Worm (Caenorhabditis elegans) whole organism, young adult: ENCODE data around the gene T06E8.2.

Source experiments
- B0035.1 ChIP-seq: sonication (generic microtip); optimal IDR thresholded peaks from 2 replicates; lab custom pipeline; 2016; ENCODE audit warnings: missing genetic modification characterization, mild to moderate bottlenecking, missing compliant biosample characterization, missing genotype, missing genetic modification reagents
- C17E4.6 ChIP-seq: fragments of 200-800 bp; sonication (Bioruptor generic); IDR thresholded peaks from 2 replicates; pipeline ENCODE4 v1.3.6; 2022; ENCODE audit warnings: missing genetic modification reagents, missing genetic modification characterization, missing compliant biosample characterization
- D2030.7 ChIP-seq: fragments of 200-800 bp; sonication (Bioruptor generic); IDR thresholded peaks from 2 replicates; pipeline ENCODE4 v1.3.6; 2022; ENCODE audit warnings: missing genetic modification reagents, missing genetic modification characterization, missing compliant biosample characterization
- F22D6.2 ChIP-seq: sonication (generic microtip); optimal IDR thresholded peaks from 2 replicates; lab custom pipeline; 2016; ENCODE audit warnings: mild to moderate bottlenecking, missing genetic modification characterization, missing compliant biosample characterization
- F33H1.4 ChIP-seq: fragments of 200-800 bp; sonication (Bioruptor generic); IDR thresholded peaks from 2 replicates; pipeline ENCODE4 v1.3.6; 2022; ENCODE audit warnings: missing genetic modification reagents, missing genetic modification characterization, missing compliant biosample characterization
- F37B4.10 ChIP-seq: fragments of 200-800 bp; sonication (Bioruptor generic); IDR thresholded peaks from 2 replicates; pipeline ENCODE4 v1.3.6; 2022; ENCODE audit warnings: missing genetic modification characterization, missing compliant biosample characterization
- F55B11.4 ChIP-seq: sonication (generic microtip); optimal IDR thresholded peaks from 2 replicates; lab custom pipeline; 2016; ENCODE audit warnings: missing compliant biosample characterization, missing genetic modification characterization, borderline replicate concordance; ENCODE audit not compliant: insufficient read depth
- F57A8.1 ChIP-seq: fragments of 200-800 bp; sonication (Bioruptor generic); optimal IDR thresholded peaks from 2 replicates; lab custom pipeline; 2018; ENCODE audit warnings: mild to moderate bottlenecking, missing genetic modification characterization, moderate library complexity, missing compliant biosample characterization
- F57C9.4 ChIP-seq: sonication (generic microtip); optimal IDR thresholded peaks from 2 replicates; lab custom pipeline; 2017; ENCODE audit warnings: mild to moderate bottlenecking, missing genetic modification characterization, missing compliant biosample characterization
- K12H6.12 ChIP-seq: fragments of 200-800 bp; sonication (Bioruptor generic); optimal IDR thresholded peaks from 2 replicates; lab custom pipeline; 2018; ENCODE audit warnings: mild to moderate bottlenecking, missing genetic modification characterization, missing compliant biosample characterization
- Y95B8A.8 ChIP-seq: fragments of 200-800 bp; sonication (Bioruptor generic); IDR thresholded peaks from 2 replicates; pipeline ENCODE4 v1.3.6; 2022; ENCODE audit warnings: missing genetic modification reagents, missing genetic modification characterization, missing compliant biosample characterization
- akir-1 ChIP-seq: fragments of 200-800 bp; sonication (Bioruptor generic); optimal IDR thresholded peaks from 2 replicates; lab custom pipeline; 2018; ENCODE audit warnings: mild to moderate bottlenecking, missing genetic modification characterization, moderate library complexity, missing compliant biosample characterization
- ama-1 ChIP-seq, 3 experiments: fragments of 150-350 bp in 1 of 3; sonication (generic microtip) in 2 of 3; optimal IDR thresholded peaks; 2 replicates each; lab custom pipeline; 2014 to 2018; ENCODE audit warnings: missing biosample characterization in 2 of 3, missing genetic modification characterization in 2 of 3, missing genetic modification reagents in 2 of 3
- aptf-3 ChIP-seq: fragments of 200-800 bp; sonication (Bioruptor generic); IDR thresholded peaks from 2 replicates; pipeline ENCODE4 v1.3.6; 2022; ENCODE audit warnings: missing genetic modification characterization, missing compliant biosample characterization
- attf-3 ChIP-seq: fragments of 200-800 bp; sonication (Bioruptor generic); conservative IDR thresholded peaks from 2 replicates; pipeline ENCODE4 v1.3.6; 2022; ENCODE audit warnings: missing genetic modification reagents, missing genetic modification characterization, missing compliant biosample characterization
- cebp-1 ChIP-seq, 2 experiments: fragments of 200-800 bp in 1 of 2; sonication (Bioruptor generic) in 1 of 2; sonication (generic microtip) in 1 of 2; IDR thresholded peaks in 1 of 2; optimal IDR thresholded peaks in 1 of 2; 2 replicates each; pipeline versions ENCODE4 v1.3.6 to Lab custom; 2017 to 2022; ENCODE audit warnings: missing compliant biosample characterization in 2 of 2, missing genetic modification characterization in 2 of 2, mild to moderate bottlenecking in 1 of 2, missing genetic modification reagents in 1 of 2, moderate library complexity in 1 of 2
- ceh-100 ChIP-seq: fragments of 200-800 bp; sonication (Bioruptor generic); IDR thresholded peaks from 2 replicates; pipeline ENCODE4 v1.3.6; 2022; ENCODE audit warnings: missing genetic modification reagents, missing genetic modification characterization, missing compliant biosample characterization
- ceh-27 ChIP-seq: fragments of 200-800 bp; sonication (Bioruptor generic); optimal IDR thresholded peaks from 2 replicates; lab custom pipeline; 2018; ENCODE audit warnings: mild to moderate bottlenecking, missing genetic modification characterization, moderate library complexity, missing compliant biosample characterization
- ceh-58 ChIP-seq: fragments of 200-800 bp; sonication (Bioruptor generic); IDR thresholded peaks from 2 replicates; pipeline ENCODE4 v1.3.6; 2022; ENCODE audit warnings: missing genetic modification characterization, missing compliant biosample characterization
- egrh-3 ChIP-seq: fragments of 200-800 bp; sonication (Bioruptor generic); IDR thresholded peaks from 2 replicates; pipeline ENCODE4 v1.3.6; 2022; ENCODE audit warnings: missing genetic modification reagents, missing genetic modification characterization, missing compliant biosample characterization
- fkh-3 ChIP-seq: sonication (generic microtip); optimal IDR thresholded peaks from 2 replicates; lab custom pipeline; 2016; ENCODE audit warnings: mild to moderate bottlenecking, missing genetic modification characterization, missing compliant biosample characterization
- gei-17 ChIP-seq: fragments of 200-800 bp; sonication (Bioruptor generic); optimal IDR thresholded peaks from 2 replicates; lab custom pipeline; 2018; ENCODE audit warnings: mild to moderate bottlenecking, missing genetic modification characterization, missing compliant biosample characterization
- hlh-12 ChIP-seq: sonication (generic microtip); optimal IDR thresholded peaks from 2 replicates; lab custom pipeline; 2016; ENCODE audit warnings: missing genetic modification characterization, missing compliant biosample characterization
- hmg-1.2 ChIP-seq: fragments of 200-800 bp; sonication (Bioruptor generic); IDR thresholded peaks from 2 replicates; pipeline ENCODE4 v1.3.6; 2022; ENCODE audit warnings: missing genetic modification reagents, missing genetic modification characterization, missing compliant biosample characterization
- hmg-20 ChIP-seq: fragments of 200-800 bp; sonication (Bioruptor generic); IDR thresholded peaks from 2 replicates; pipeline ENCODE4 v1.3.6; 2022; ENCODE audit warnings: missing genetic modification reagents, missing genetic modification characterization, missing compliant biosample characterization
- lag-1 ChIP-seq: fragments of 200-800 bp; sonication (Bioruptor generic); IDR thresholded peaks from 2 replicates; pipeline ENCODE4 v1.3.6; 2022; ENCODE audit warnings: missing genetic modification reagents, missing genetic modification characterization, missing compliant biosample characterization
- let-607 ChIP-seq, 2 experiments: fragments of 200-800 bp in 1 of 2; sonication (Bioruptor generic) in 1 of 2; sonication (generic microtip) in 1 of 2; optimal IDR thresholded peaks; 2 replicates each; lab custom pipeline; 2016 to 2018; ENCODE audit warnings: mild to moderate bottlenecking in 2 of 2, missing compliant biosample characterization in 2 of 2, missing genetic modification characterization in 2 of 2, moderate library complexity in 2 of 2, missing genotype in 1 of 2
- lir-1 ChIP-seq: fragments of 200-800 bp; sonication (Bioruptor generic); conservative IDR thresholded peaks from 2 replicates; pipeline ENCODE4 v1.3.6; 2022; ENCODE audit warnings: missing genetic modification reagents, missing genetic modification characterization, missing compliant biosample characterization
- madf-3 ChIP-seq: fragments of 200-800 bp; sonication (Bioruptor generic); IDR thresholded peaks from 2 replicates; pipeline ENCODE4 v1.3.6; 2022; ENCODE audit warnings: missing genetic modification reagents, missing genetic modification characterization, missing compliant biosample characterization
- madf-8 ChIP-seq: fragments of 200-800 bp; sonication (Bioruptor generic); conservative IDR thresholded peaks from 2 replicates; pipeline ENCODE4 v1.3.6; 2022; ENCODE audit warnings: missing genetic modification reagents, missing genetic modification characterization, missing compliant biosample characterization
- mel-28 ChIP-seq: sonication (generic microtip); optimal IDR thresholded peaks from 2 replicates; lab custom pipeline; 2016; ENCODE audit warnings: borderline replicate concordance, mild to moderate bottlenecking, missing genetic modification characterization, missing compliant biosample characterization
- nfyb-1 ChIP-seq: fragments of 200-800 bp; sonication (Bioruptor generic); IDR thresholded peaks from 2 replicates; pipeline ENCODE4 v1.3.6; 2022; ENCODE audit warnings: missing genetic modification reagents, missing genetic modification characterization, missing compliant biosample characterization
- nhr-179 ChIP-seq: sonication (generic microtip); optimal IDR thresholded peaks from 2 replicates; lab custom pipeline; 2016; ENCODE audit warnings: mild to moderate bottlenecking, missing genetic modification characterization, missing compliant biosample characterization
- nhr-80 ChIP-seq: sonication (generic microtip); optimal IDR thresholded peaks from 2 replicates; lab custom pipeline; 2016; ENCODE audit warnings: missing genetic modification characterization, missing compliant biosample characterization
- nhr-90 ChIP-seq: sonication (generic microtip); optimal IDR thresholded peaks from 2 replicates; lab custom pipeline; 2016; ENCODE audit warnings: missing genotype, mild to moderate bottlenecking, missing genetic modification characterization, missing compliant biosample characterization
- rpc-1 ChIP-seq, 2 experiments: fragments of 150-350 bp in 1 of 2; sonication (generic microtip) in 1 of 2; optimal IDR thresholded peaks; 2 replicates each; lab custom pipeline; 2014 to 2018; ENCODE audit warnings: missing biosample characterization in 1 of 2, missing genetic modification characterization in 1 of 2, missing genetic modification reagents in 1 of 2, missing genotype in 1 of 2
- snpc-1.3 ChIP-seq: sonication (generic microtip); optimal IDR thresholded peaks from 2 replicates; lab custom pipeline; 2017; ENCODE audit warnings: missing genetic modification characterization, mild to moderate bottlenecking, missing compliant biosample characterization, antibody characterized with exemption, moderate library complexity, missing genotype, missing genetic modification reagents; ENCODE audit not compliant: insufficient read depth
- somi-1 ChIP-seq: fragments of 200-800 bp; sonication (Bioruptor generic); optimal IDR thresholded peaks from 2 replicates; lab custom pipeline; 2018; ENCODE audit warnings: mild to moderate bottlenecking, missing genetic modification characterization, missing compliant biosample characterization
- tbx-9 ChIP-seq: sonication (generic microtip); optimal IDR thresholded peaks from 2 replicates; lab custom pipeline; 2016; ENCODE audit warnings: borderline replicate concordance, missing genetic modification characterization, inconsistent platforms, missing compliant biosample characterization
- unc-62 ChIP-seq: fragments of 150-350 bp; optimal IDR thresholded peaks from 2 replicates; lab custom pipeline; 2014; ENCODE audit warnings: missing biosample characterization, missing genetic modification reagents, missing genetic modification characterization
- xnd-1 ChIP-seq: sonication (generic microtip); optimal IDR thresholded peaks from 2 replicates; lab custom pipeline; 2016; ENCODE audit warnings: missing genotype, missing genetic modification reagents, missing genetic modification characterization, missing compliant biosample characterization
- zim-3 ChIP-seq: sonication (generic microtip); optimal IDR thresholded peaks from 2 replicates; lab custom pipeline; 2017; ENCODE audit warnings: mild to moderate bottlenecking, missing genetic modification characterization, moderate library complexity, missing compliant biosample characterization
- ztf-18 ChIP-seq: sonication (generic microtip); optimal IDR thresholded peaks from 2 replicates; lab custom pipeline; 2016; ENCODE audit warnings: missing genotype, mild to moderate bottlenecking, missing genetic modification characterization, missing compliant biosample characterization
- ztf-22 ChIP-seq: fragments of 200-800 bp; sonication (Bioruptor generic); optimal IDR thresholded peaks from 2 replicates; lab custom pipeline; 2018; ENCODE audit warnings: mild to moderate bottlenecking, missing genetic modification characterization, moderate library complexity, missing compliant biosample characterization
- ztf-26 ChIP-seq: sonication (generic microtip); optimal IDR thresholded peaks from 2 replicates; lab custom pipeline; 2017; ENCODE audit warnings: missing genetic modification characterization, missing compliant biosample characterization
- ztf-28 ChIP-seq: fragments of 200-800 bp; sonication (Bioruptor generic); IDR thresholded peaks from 2 replicates; pipeline ENCODE4 v1.3.6; 2022; ENCODE audit warnings: missing genetic modification reagents, missing genetic modification characterization, missing compliant biosample characterization
- ztf-3 ChIP-seq: fragments of 200-800 bp; sonication (Bioruptor generic); optimal IDR thresholded peaks from 2 replicates; lab custom pipeline; 2018; ENCODE audit warnings: mild to moderate bottlenecking, missing genetic modification characterization, missing compliant biosample characterization

Gene T06E8.2

DNA sequence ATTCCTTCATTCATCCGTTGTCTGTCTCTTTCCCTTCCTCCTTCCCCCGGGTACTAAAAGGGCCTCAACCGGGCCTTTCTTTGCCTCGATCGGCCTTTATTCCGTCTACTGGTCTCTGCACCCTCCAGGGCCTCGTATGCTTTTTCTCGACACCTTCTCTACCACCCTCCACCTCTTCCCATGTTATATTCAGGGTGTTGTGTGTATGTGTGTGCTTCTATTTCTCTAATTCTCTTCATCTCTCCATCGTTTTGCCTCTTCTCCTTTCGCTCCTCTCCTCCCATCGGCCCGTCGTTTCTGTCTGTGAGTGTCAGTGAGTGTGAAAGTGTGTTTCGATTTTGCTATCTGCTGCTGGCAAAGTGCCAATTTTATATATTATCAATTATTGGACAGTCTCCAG, 3.6 kb upstream of the T06E8.2 start (continued):
- TF ChIP-seq snpc-1.3 (no peak), akir-1 (no peak), nhr-179 (no peak), F57C9.4 (tag; lab: Kevin White, UChicago) (no peak), D2030.7 (GFP tag; lab: Robert Waterston, UW) (no peak), unc-62 (GFP tag; lab: Kevin White, UChicago) (no peak), rpc-1 (optimal IDR thresholded peaks at IDR 0.05; lab: Kevin White, UChicago) (no peak), rpc-1 (tag; optimal IDR thresholded peaks at IDR 0.05; lab: Kevin White, UChicago) (no peak), gei-17 (GFP tag; lab: Kevin White, UChicago) (peak; percentile 22), ama-1 (optimal IDR thresholded peaks at IDR 0.05; lab: Kevin White, UChicago) (no peak), ama-1 (GFP tag; optimal IDR thresholded peaks at IDR 0.05; lab: Kevin White, UChicago) (no peak), nhr-80 (tag; lab: Kevin White, UChicago) (peak; percentile 76), F55B11.4 (tag; lab: Kevin White, UChicago) (no peak), ztf-18 (peak; percentile 19), hmg-20 (GFP tag; lab: Robert Waterston, UW) (no peak), ztf-3 (GFP tag; lab: Kevin White, UChicago) (no peak), ceh-58 (GFP tag; lab: Robert Waterston, UW) (no peak), madf-3 (no peak), madf-8 (GFP tag; lab: Robert Waterston, UW) (no peak), hmg-1.2 (peak; percentile 83), K12H6.12 (tag; lab: Kevin White, UChicago) (peak; percentile 49), ztf-22 (GFP tag; lab: Kevin White, UChicago) (no peak), tbx-9 (no peak), egrh-3 (GFP tag; lab: Robert Waterston, UW) (peak; percentile 48), attf-3 (0 out of 2 replicates have a peak, but pooled peaks have one; percentile 22), ztf-28 (GFP tag; lab: Robert Waterston, UW) (no peak), lir-1 (GFP tag; lab: Robert Waterston, UW) (peak; percentile 68), F37B4.10 (GFP tag; lab: Robert Waterston, UW) (no peak), hlh-12 (tag; lab: Kevin White, UChicago) (no peak), zim-3 (tag; lab: Kevin White, UChicago) (no peak), nhr-90 (tag; lab: Kevin White, UChicago) (no peak), F57A8.1 (GFP tag; lab: Kevin White, UChicago) (no peak), somi-1 (GFP tag; lab: Kevin White, UChicago) (no peak), mel-28 (tag; lab: Kevin White, UChicago) (no peak), let-607 (tag; optimal IDR thresholded peaks at IDR 0.05; lab: Kevin White, UChicago) (peak in 1 of 2 experiments; percentile 27), aptf-3 (no peak), cebp-1 (GFP tag; IDR thresholded peaks at IDR 0.05; lab: Robert Waterston, UW) (peak; percentile 36; the same call in 1 of the 2 replicates), cebp-1 (tag; optimal IDR thresholded peaks at IDR 0.05; lab: Kevin White, UChicago) (peak; percentile 71), ztf-26 (tag; lab: Kevin White, UChicago) (peak; percentile 54), C17E4.6 (GFP tag; lab: Robert Waterston, UW) (no peak), nfyb-1 (GFP tag; lab: Robert Waterston, UW) (0 out of 2 replicates have a peak, but pooled peaks have one; percentile 55), F22D6.2 (tag; lab: Kevin White, UChicago) (no peak), Y95B8A.8 (GFP tag; lab: Robert Waterston, UW) (no peak), F33H1.4 (GFP tag; lab: Robert Waterston, UW) (no peak), B0035.1 (tag; lab: Kevin White, UChicago) (no peak), lag-1 (no peak), ceh-27 (peak; percentile 48), fkh-3 (tag; lab: Kevin White, UChicago) (no peak), ceh-100 (GFP tag; lab: Robert Waterston, UW) (no peak), xnd-1 (tag; lab: Kevin White, UChicago) (no peak)
